Fruit fly (Drosophila melanogaster) whole organism, embryonic: ENCODE data around the gene RfC3.

ENCODE experiments used
- CG10209 ChIP-seq: fragments of 200-800 bp; sonication (Bioruptor generic); optimal IDR thresholded peaks from 3 replicates; lab custom pipeline; 2017; ENCODE audit warnings: missing biosample characterization, mild to moderate bottlenecking, missing genetic modification characterization, missing genetic modification reagents
- CG10462 ChIP-seq: fragments of 200-800 bp; sonication (Bioruptor generic); optimal IDR thresholded peaks from 2 replicates; lab custom pipeline; 2016; ENCODE audit warnings: missing biosample characterization, missing genetic modification characterization
- CG11093 ChIP-seq: fragments of 200-800 bp; sonication (Bioruptor generic); IDR thresholded peaks from 3 replicates; pipeline ENCODE4 v1.3.6; 2022; ENCODE audit warnings: missing biosample characterization, missing genetic modification characterization
- CG13624 ChIP-seq: fragments of 200-800 bp; sonication (Bioruptor generic); optimal IDR thresholded peaks from 2 replicates; lab custom pipeline; 2016; ENCODE audit warnings: missing biosample characterization, missing genetic modification characterization
- CG16813 ChIP-seq: fragments of 200-800 bp; sonication (Bioruptor generic); IDR thresholded peaks from 3 replicates; pipeline ENCODE4 v1.3.6; 2022; ENCODE audit warnings: missing biosample characterization, missing genetic modification characterization; ENCODE audit not compliant: partially characterized antibody
- CG17186 ChIP-seq: fragments of 200-800 bp; sonication (Bioruptor generic); optimal IDR thresholded peaks from 3 replicates; lab custom pipeline; 2017; ENCODE audit warnings: missing biosample characterization, missing genetic modification reagents, missing genetic modification characterization
- CG17361 ChIP-seq: fragments of 200-800 bp; sonication (Bioruptor generic); IDR thresholded peaks from 3 replicates; pipeline ENCODE4 v1.3.6; 2022; ENCODE audit warnings: missing biosample characterization, missing genetic modification characterization
- CG18262 ChIP-seq: fragments of 200-800 bp; optimal IDR thresholded peaks from 3 replicates; lab custom pipeline; 2019; ENCODE audit warnings: missing biosample characterization, mild to moderate bottlenecking, missing genetic modification characterization, moderate library complexity
- CG2120 ChIP-seq: fragments of 200-800 bp; sonication (Bioruptor generic); optimal IDR thresholded peaks from 3 replicates; lab custom pipeline; 2016; ENCODE audit warnings: missing biosample characterization, missing genetic modification characterization
- CG2889 ChIP-seq: fragments of 200-800 bp; sonication (Bioruptor generic); IDR thresholded peaks from 3 replicates; pipeline ENCODE4 v1.3.6; 2022; ENCODE audit warnings: missing biosample characterization, missing genetic modification characterization
- CG31365 ChIP-seq: fragments of 200-800 bp; sonication (Bioruptor generic); optimal IDR thresholded peaks from 2 replicates; lab custom pipeline; 2018; ENCODE audit warnings: missing biosample characterization, mild to moderate bottlenecking, missing genetic modification characterization
- CG31441 ChIP-seq: fragments of 200-800 bp; sonication (Bioruptor generic); IDR thresholded peaks from 2 replicates; pipeline ENCODE4 v1.3.6; 2022; ENCODE audit warnings: missing biosample characterization, missing genetic modification characterization
- CG34224 ChIP-seq: fragments of 200-800 bp; sonication (Bioruptor generic); IDR thresholded peaks from 3 replicates; pipeline ENCODE4 v1.3.6; 2022; ENCODE audit warnings: missing biosample characterization, missing genetic modification characterization; ENCODE audit not compliant: partially characterized antibody
- CG34376 ChIP-seq: fragments of 200-800 bp; sonication (Bioruptor generic); optimal IDR thresholded peaks from 2 replicates; lab custom pipeline; 2018; ENCODE audit warnings: missing biosample characterization, mild to moderate bottlenecking, missing genetic modification characterization
- CG4424 ChIP-seq: fragments of 200-800 bp; sonication (Bioruptor generic); optimal IDR thresholded peaks from 3 replicates; lab custom pipeline; 2016; ENCODE audit warnings: missing biosample characterization, missing genetic modification characterization
- CG6254 ChIP-seq: fragments of 200-800 bp; sonication (Bioruptor generic); optimal IDR thresholded peaks from 3 replicates; lab custom pipeline; 2017; ENCODE audit warnings: mild to moderate bottlenecking, missing biosample characterization, missing genetic modification reagents, missing genetic modification characterization
- CG7271 ChIP-seq: fragments of 200-800 bp; sonication (Bioruptor generic); optimal IDR thresholded peaks from 2 replicates; lab custom pipeline; 2018; ENCODE audit warnings: missing biosample characterization, mild to moderate bottlenecking, missing genetic modification characterization, moderate library complexity
- CG7963 ChIP-seq: fragments of 200-800 bp; sonication (Bioruptor generic); IDR thresholded peaks from 3 replicates; pipeline ENCODE4 v1.3.6; 2022; ENCODE audit warnings: missing biosample characterization, missing genetic modification characterization; ENCODE audit not compliant: partially characterized antibody
- CG8944 ChIP-seq: fragments of 200-800 bp; sonication (Bioruptor generic); optimal IDR thresholded peaks from 3 replicates; lab custom pipeline; 2016; ENCODE audit warnings: missing biosample characterization, missing genetic modification characterization
- Camta ChIP-seq: fragments of 200-800 bp; sonication (Bioruptor generic); optimal IDR thresholded peaks from 2 replicates; lab custom pipeline; 2016; ENCODE audit warnings: missing biosample characterization, missing genetic modification characterization
- Deaf1 ChIP-seq: fragments of 200-800 bp; optimal IDR thresholded peaks from 3 replicates; lab custom pipeline; 2019; ENCODE audit warnings: missing biosample characterization, mild to moderate bottlenecking, missing genetic modification characterization, moderate library complexity
- Dip3 ChIP-seq: fragments of 200-800 bp; sonication (Bioruptor generic); optimal IDR thresholded peaks from 3 replicates; lab custom pipeline; 2016; ENCODE audit warnings: missing biosample characterization, missing genetic modification characterization
- H15 ChIP-seq: fragments of 200-800 bp; sonication (Bioruptor generic); IDR thresholded peaks from 3 replicates; pipeline ENCODE4 v1.3.6; 2022; ENCODE audit warnings: missing biosample characterization, missing genetic modification characterization
- Mad ChIP-seq: fragments of 200-800 bp; sonication (Bioruptor generic); optimal IDR thresholded peaks from 2 replicates; lab custom pipeline; 2016; ENCODE audit warnings: missing biosample characterization, missing genetic modification characterization
- NC2α ChIP-seq: fragments of 200-800 bp; sonication (Bioruptor generic); optimal IDR thresholded peaks from 2 replicates; lab custom pipeline; 2016; ENCODE audit warnings: missing biosample characterization, missing genetic modification characterization
- Nf-YA ChIP-seq: fragments of 200-800 bp; sonication (Bioruptor generic); IDR thresholded peaks from 2 replicates; pipeline ENCODE4 v1.3.6; 2022; ENCODE audit warnings: missing biosample characterization, missing genetic modification characterization
- Rfx ChIP-seq: fragments of 200-800 bp; sonication (Bioruptor generic); IDR thresholded peaks from 2 replicates; pipeline ENCODE4 v1.3.6; 2022; ENCODE audit warnings: missing biosample characterization, missing genetic modification characterization
- Taf1 ChIP-seq: fragments of 200-800 bp; sonication (Bioruptor generic); IDR thresholded peaks from 2 replicates; pipeline ENCODE4 v1.3.6; 2022; ENCODE audit warnings: missing biosample characterization, missing genetic modification characterization
- Trl ChIP-seq, 3 experiments: fragments of >200 bp in 2 of 3; fragments of 200-800 bp in 1 of 3; sonication (Bioruptor generic) in 1 of 3; optimal IDR thresholded peaks; 2 replicates in 1 of 3; 3 replicates in 2 of 3; lab custom pipeline; 2016 to 2017; ENCODE audit warnings: missing biosample characterization in 1 of 3, missing genetic modification characterization in 1 of 3
- Usf ChIP-seq: fragments of 200-800 bp; sonication (Bioruptor generic); optimal IDR thresholded peaks from 2 replicates; lab custom pipeline; 2017; ENCODE audit warnings: missing genotype, missing biosample characterization, missing genetic modification characterization
- crc ChIP-seq: fragments of 200-800 bp; sonication (Bioruptor generic); optimal IDR thresholded peaks from 2 replicates; lab custom pipeline; 2016; ENCODE audit warnings: missing biosample characterization, missing genetic modification characterization
- crol ChIP-seq: fragments of 200-800 bp; sonication (Bioruptor generic); IDR thresholded peaks from 2 replicates; pipeline ENCODE4 v1.3.6; 2022; ENCODE audit warnings: missing biosample characterization, missing genetic modification characterization
- ems ChIP-seq: fragments of 200-800 bp; sonication (Bioruptor generic); optimal IDR thresholded peaks from 3 replicates; lab custom pipeline; 2016; ENCODE audit warnings: missing biosample characterization, missing genetic modification characterization
- esg ChIP-seq: fragments of 200-800 bp; sonication (Bioruptor generic); conservative IDR thresholded peaks from 2 replicates; pipeline ENCODE4 v1.3.6; 2022; ENCODE audit warnings: missing biosample characterization, missing genetic modification characterization
- exex ChIP-seq: fragments of 200-800 bp; sonication (Bioruptor generic); optimal IDR thresholded peaks from 4 replicates; lab custom pipeline; 2018; ENCODE audit warnings: missing biosample characterization, mild to moderate bottlenecking, missing genetic modification characterization, moderate library complexity
- fd102C ChIP-seq: fragments of 200-800 bp; sonication (Bioruptor generic); optimal IDR thresholded peaks from 2 replicates; lab custom pipeline; 2018; ENCODE audit warnings: missing biosample characterization, mild to moderate bottlenecking, missing genetic modification characterization, moderate library complexity
- ham ChIP-seq: fragments of 200-800 bp; sonication (Bioruptor generic); IDR thresholded peaks from 2 replicates; pipeline ENCODE4 v1.3.6; 2022; ENCODE audit warnings: missing biosample characterization, missing genetic modification characterization
- kni ChIP-seq: fragments of 200-800 bp; sonication (Bioruptor generic); optimal IDR thresholded peaks from 3 replicates; lab custom pipeline; 2017; ENCODE audit warnings: mild to moderate bottlenecking, missing biosample characterization, missing genetic modification reagents, missing genetic modification characterization
- lbe ChIP-seq: fragments of 200-800 bp; sonication (Bioruptor generic); optimal IDR thresholded peaks from 2 replicates; lab custom pipeline; 2016; ENCODE audit warnings: missing biosample characterization, mild to moderate bottlenecking, missing genetic modification characterization
- lmd ChIP-seq: fragments of 200-800 bp; sonication (Bioruptor generic); IDR thresholded peaks from 2 replicates; pipeline ENCODE4 v1.3.6; 2022; ENCODE audit warnings: missing biosample characterization, missing genetic modification characterization
- lola ChIP-seq, 3 experiments: fragments of >200 bp in 2 of 3; fragments of 200-800 bp in 1 of 3; sonication (Bioruptor generic) in 1 of 3; optimal IDR thresholded peaks; 2 replicates each; lab custom pipeline; 2017 to 2019; ENCODE audit warnings: missing biosample characterization in 3 of 3, missing genetic modification characterization in 3 of 3, mild to moderate bottlenecking in 1 of 3, moderate library complexity in 1 of 3
- mirr ChIP-seq: fragments of 200-800 bp; sonication (Bioruptor generic); optimal IDR thresholded peaks from 3 replicates; lab custom pipeline; 2018; ENCODE audit warnings: missing biosample characterization, mild to moderate bottlenecking, missing genetic modification characterization
- nerfin-2 ChIP-seq: fragments of 200-800 bp; sonication (Bioruptor generic); IDR thresholded peaks from 2 replicates; pipeline ENCODE4 v1.3.6; 2022; ENCODE audit warnings: missing biosample characterization, missing genetic modification characterization; ENCODE audit not compliant: partially characterized antibody
- peb ChIP-seq: fragments of 200-800 bp; sonication (Bioruptor generic); IDR thresholded peaks from 2 replicates; pipeline ENCODE4 v1.3.6; 2022; ENCODE audit warnings: missing biosample characterization, missing genetic modification characterization
- phol ChIP-seq: fragments of 200-800 bp; sonication (Bioruptor generic); optimal IDR thresholded peaks from 3 replicates; lab custom pipeline; 2018; ENCODE audit warnings: missing biosample characterization, mild to moderate bottlenecking, missing genetic modification characterization, moderate library complexity
- scrt ChIP-seq: fragments of 200-800 bp; sonication (Bioruptor generic); optimal IDR thresholded peaks from 2 replicates; lab custom pipeline; 2018; ENCODE audit warnings: missing biosample characterization, mild to moderate bottlenecking, missing genetic modification characterization, moderate library complexity
- shn ChIP-seq: fragments of 200-800 bp; sonication (Bioruptor generic); optimal IDR thresholded peaks from 3 replicates; lab custom pipeline; 2016; ENCODE audit warnings: missing biosample characterization, missing genetic modification characterization
- sim ChIP-seq: fragments of 200-800 bp; sonication (Bioruptor generic); IDR thresholded peaks from 2 replicates; pipeline ENCODE4 v1.3.6; 2022; ENCODE audit warnings: missing biosample characterization, missing genetic modification characterization
- sug ChIP-seq: fragments of 200-800 bp; optimal IDR thresholded peaks from 2 replicates; lab custom pipeline; 2019; ENCODE audit warnings: missing biosample characterization, mild to moderate bottlenecking, missing genetic modification characterization, moderate library complexity

Gene RfC3

DNA sequence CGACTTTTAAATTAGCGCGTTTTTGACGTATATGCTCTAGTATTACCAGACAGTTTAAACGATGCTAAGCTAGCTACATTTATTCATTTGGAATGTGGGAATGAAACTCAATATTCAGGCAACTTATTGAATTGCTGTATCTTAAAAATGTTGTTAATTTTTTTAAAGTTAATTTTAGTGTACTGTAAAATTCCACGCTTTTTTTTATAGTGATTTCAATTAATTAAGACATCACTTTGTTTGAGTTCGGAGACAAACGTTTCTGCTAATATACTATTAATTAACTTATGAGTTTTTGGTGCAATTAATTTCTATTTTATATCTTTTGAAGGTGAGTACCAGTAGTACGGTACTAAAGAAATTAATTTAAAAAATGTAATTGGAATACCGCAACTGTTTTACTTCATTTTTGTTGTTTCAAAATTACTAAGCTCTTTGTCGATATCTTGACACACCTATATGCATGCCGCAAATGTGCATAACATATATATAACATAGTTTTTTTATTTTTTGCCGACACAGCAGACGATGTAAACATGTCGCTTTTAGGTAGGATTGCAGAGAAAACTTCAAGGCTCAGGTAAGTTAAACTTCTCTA is 32.7 kb upstream of the RfC3 start, which contains the start of the genes Cdk1 and mRpS7 (continued):
- 0 out of 2 replicates have a peak, but pooled peaks have one; percentile 37 for TF ChIP-seq Taf1 (GFP tag; lab: Robert Waterston, UW)
- no peak for TF ChIP-seq Nf-YA (GFP tag; lab: Robert Waterston, UW)
- TF ChIP-seq Trl (optimal IDR thresholded peaks at IDR 0.05; lab: Kevin White, UChicago): no peak
- peak; percentile 54 for TF ChIP-seq Trl (GFP tag; optimal IDR thresholded peaks at IDR 0.05; lab: Kevin White, UChicago)
- peak; percentile 40 for TF ChIP-seq Mad (GFP tag; lab: Kevin White, UChicago)
- no peak for TF ChIP-seq ham
- peak; percentile 84 for TF ChIP-seq CG18262 (tag; lab: Kevin White, UChicago)
- no peak for TF ChIP-seq CG34376
- peak; percentile 70 for TF ChIP-seq CG4424 (GFP tag; lab: Kevin White, UChicago)
- TF ChIP-seq Usf (GFP tag; lab: Kevin White, UChicago): peak; percentile 40
- peak; percentile 85 for TF ChIP-seq CG31441 (GFP tag; lab: Robert Waterston, UW)
- TF ChIP-seq exex: peak; percentile 39
- TF ChIP-seq kni (GFP tag; lab: Kevin White, UChicago): no peak
- no peak for TF ChIP-seq nerfin-2 (GFP tag; lab: Robert Waterston, UW)
- peak; percentile 66 for TF ChIP-seq esg (GFP tag; lab: Robert Waterston, UW)
- TF ChIP-seq H15 (GFP tag; lab: Robert Waterston, UW): peak; percentile 47; the same call in 1 of the 3 replicates
- TF ChIP-seq CG2889 (GFP tag; lab: Robert Waterston, UW): peak; percentile 13; the same call in 1 of the 3 replicates
- no peak for TF ChIP-seq CG34224
- peak; percentile 68 for TF ChIP-seq CG10209 (GFP tag; lab: Kevin White, UChicago)
- no peak for TF ChIP-seq crol (GFP tag; lab: Robert Waterston, UW)
- peak; percentile 39 for TF ChIP-seq Deaf1
- TF ChIP-seq CG8944: peak; percentile 42
- TF ChIP-seq CG10462 (GFP tag; lab: Kevin White, UChicago): peak; percentile 46
- TF ChIP-seq sim: no peak
- peak; percentile 53 for TF ChIP-seq Dip3 (GFP tag; lab: Kevin White, UChicago)
- no peak for TF ChIP-seq fd102C
- peak; percentile 31 for TF ChIP-seq shn (GFP tag; lab: Kevin White, UChicago)
- TF ChIP-seq CG2120 (GFP tag; lab: Kevin White, UChicago): peak; percentile 80
- peak; percentile 65 for TF ChIP-seq sug (tag; lab: Kevin White, UChicago)
- peak; percentile 63 for TF ChIP-seq CG13624 (GFP tag; lab: Kevin White, UChicago)
- TF ChIP-seq Rfx (GFP tag; lab: Robert Waterston, UW): peak; percentile 70
- TF ChIP-seq lmd (GFP tag; lab: Robert Waterston, UW): no peak; the same call in 1 of the 2 replicates
- TF ChIP-seq CG16813 (GFP tag; lab: Robert Waterston, UW): no peak
- TF ChIP-seq Camta (GFP tag; lab: Kevin White, UChicago): peak; percentile 57
- TF ChIP-seq mirr (GFP tag; lab: Kevin White, UChicago): no peak
- peak; percentile 30 for TF ChIP-seq CG17186 (GFP tag; lab: Kevin White, UChicago)
- no peak for TF ChIP-seq CG31365 (tag; lab: Kevin White, UChicago)
- peak; percentile 37 for TF ChIP-seq CG7271
- TF ChIP-seq CG6254 (GFP tag; lab: Kevin White, UChicago): peak; percentile 38
- no peak for TF ChIP-seq lbe (GFP tag; lab: Kevin White, UChicago)
- TF ChIP-seq CG7963 (GFP tag; lab: Robert Waterston, UW): no peak
- TF ChIP-seq ems: no peak
- TF ChIP-seq phol (tag; lab: Kevin White, UChicago): peak; percentile 89
- TF ChIP-seq crc: peak; percentile 10
- peak in 1 of 3 experiments; percentile 72 for TF ChIP-seq lola (GFP tag; optimal IDR thresholded peaks at IDR 0.05; lab: Kevin White, UChicago)
- TF ChIP-seq CG17361: peak; percentile 92
- TF ChIP-seq NC2α (GFP tag; lab: Kevin White, UChicago): no peak
- no peak for TF ChIP-seq peb
- 0 out of 3 replicates have a peak, but pooled peaks have one; percentile 16 for TF ChIP-seq CG11093 (GFP tag; lab: Robert Waterston, UW)
- TF ChIP-seq scrt (GFP tag; lab: Kevin White, UChicago): peak; percentile 38
